Worm (Caenorhabditis elegans) whole organism, L4 larva: ENCODE results near the gene tag-52.

Experiments used
- D1046.2 ChIP-seq: fragments of 200-800 bp; sonication (Bioruptor generic); IDR thresholded peaks from 2 replicates; pipeline ENCODE4 v1.3.6; 2022; ENCODE audit warnings: missing genetic modification characterization, missing compliant biosample characterization
- F10B5.3 ChIP-seq: sonication (generic microtip); optimal IDR thresholded peaks from 2 replicates; lab custom pipeline; 2016; ENCODE audit warnings: mild to moderate bottlenecking, missing genetic modification characterization, missing compliant biosample characterization
- F26F4.8 ChIP-seq: fragments of 200-800 bp; sonication (Bioruptor generic); conservative IDR thresholded peaks from 2 replicates; pipeline ENCODE4 v1.3.6; 2022; ENCODE audit warnings: missing genetic modification characterization, missing compliant biosample characterization
- T26A8.4 ChIP-seq: fragments of 200-800 bp; sonication (Bioruptor generic); IDR thresholded peaks from 2 replicates; pipeline ENCODE4 v1.3.6; 2022; ENCODE audit warnings: missing genetic modification characterization, missing compliant biosample characterization
- Y105C5A.15 ChIP-seq: fragments of 200-800 bp; sonication (Bioruptor generic); IDR thresholded peaks from 2 replicates; pipeline ENCODE4 v1.3.6; 2022; ENCODE audit warnings: missing genetic modification characterization, missing compliant biosample characterization
- ZK337.2 ChIP-seq: fragments of 200-800 bp; sonication (Bioruptor generic); IDR thresholded peaks from 2 replicates; pipeline ENCODE4 v1.3.6; 2022; ENCODE audit warnings: missing genetic modification reagents, missing genetic modification characterization, missing compliant biosample characterization
- aha-1 ChIP-seq: fragments of 150-350 bp; peaks from one replicate; lab custom pipeline; 2014; ENCODE audit warnings: missing biosample characterization, missing genetic modification characterization
- ceh-20 ChIP-seq: fragments of 200-800 bp; sonication (Bioruptor generic); IDR thresholded peaks from 2 replicates; pipeline ENCODE4 v1.3.6; 2022; ENCODE audit warnings: missing genetic modification reagents, missing genetic modification characterization, missing compliant biosample characterization
- ceh-82 ChIP-seq: sonication (generic microtip); optimal IDR thresholded peaks from 2 replicates; lab custom pipeline; 2017; ENCODE audit warnings: missing biosample characterization, missing genetic modification characterization
- ces-1 ChIP-seq: fragments of 150-350 bp; sonication (generic microtip); optimal IDR thresholded peaks from 4 replicates; lab custom pipeline; 2014; ENCODE audit warnings: missing biosample characterization, missing genetic modification reagents, missing genetic modification characterization
- daf-16 ChIP-seq, 3 experiments: sonication (generic microtip); optimal IDR thresholded peaks; 2 replicates each; lab custom pipeline; 2016 to 2017; ENCODE audit warnings: missing genetic modification characterization in 3 of 3, missing genetic modification reagents in 3 of 3, mild to moderate bottlenecking in 2 of 3, missing compliant biosample characterization in 2 of 3, missing biosample characterization in 1 of 3, moderate library complexity in 1 of 3
- dmd-9 ChIP-seq: fragments of 200-800 bp; sonication (Bioruptor generic); IDR thresholded peaks from 2 replicates; pipeline ENCODE4 v1.3.6; 2022; ENCODE audit warnings: missing genetic modification reagents, missing genetic modification characterization, missing compliant biosample characterization
- dve-1 ChIP-seq: sonication (generic microtip); optimal IDR thresholded peaks from 2 replicates; lab custom pipeline; 2017; ENCODE audit warnings: antibody characterized with exemption, mild to moderate bottlenecking, missing genetic modification characterization, missing compliant biosample characterization; ENCODE audit not compliant: insufficient read depth
- hlh-11 ChIP-seq: fragments of 200-800 bp; sonication (Bioruptor generic); optimal IDR thresholded peaks from 2 replicates; lab custom pipeline; 2018; ENCODE audit warnings: mild to moderate bottlenecking, missing genetic modification characterization, missing compliant biosample characterization
- hlh-30 ChIP-seq: sonication (generic microtip); optimal IDR thresholded peaks from 2 replicates; lab custom pipeline; 2017; ENCODE audit warnings: antibody characterized with exemption, mild to moderate bottlenecking, missing genetic modification characterization, missing compliant biosample characterization; ENCODE audit not compliant: insufficient read depth
- hmg-1.1 ChIP-seq: fragments of 200-800 bp; sonication (Bioruptor generic); IDR thresholded peaks from 2 replicates; pipeline ENCODE4 v1.3.6; 2022; ENCODE audit warnings: missing genetic modification reagents, missing genetic modification characterization, missing compliant biosample characterization
- lin-29 ChIP-seq: fragments of 200-800 bp; sonication (Bioruptor generic); IDR thresholded peaks from 2 replicates; pipeline ENCODE4 v1.3.6; 2022; ENCODE audit warnings: missing genetic modification reagents, missing genetic modification characterization, missing compliant biosample characterization
- mdl-1 ChIP-seq, 2 experiments: fragments of 150-350 bp in 1 of 2; sonication (generic microtip) in 1 of 2; optimal IDR thresholded peaks; 2 replicates each; lab custom pipeline; 2014 to 2017; ENCODE audit warnings: missing biosample characterization in 2 of 2, missing genetic modification characterization in 2 of 2
- nhr-10 ChIP-seq: fragments of 150-350 bp; optimal IDR thresholded peaks from 2 replicates; lab custom pipeline; 2014; ENCODE audit warnings: missing biosample characterization, missing genetic modification characterization
- nhr-111 ChIP-seq: fragments of 200-800 bp; sonication (Bioruptor generic); optimal IDR thresholded peaks from 2 replicates; lab custom pipeline; 2018; ENCODE audit warnings: mild to moderate bottlenecking, missing genetic modification characterization, missing compliant biosample characterization
- nhr-48 ChIP-seq: sonication (generic microtip); optimal IDR thresholded peaks from 2 replicates; lab custom pipeline; 2016; ENCODE audit warnings: mild to moderate bottlenecking, missing genetic modification characterization, missing compliant biosample characterization
- nhr-6 ChIP-seq: fragments of 150-350 bp; optimal IDR thresholded peaks from 2 replicates; lab custom pipeline; 2014; ENCODE audit warnings: missing biosample characterization, missing genetic modification characterization
- nhr-77 ChIP-seq: fragments of 150-350 bp; optimal IDR thresholded peaks from 2 replicates; lab custom pipeline; 2014; ENCODE audit warnings: missing biosample characterization, missing genetic modification characterization
- pqm-1 ChIP-seq: sonication (generic microtip); optimal IDR thresholded peaks from 2 replicates; lab custom pipeline; 2017; ENCODE audit warnings: missing biosample characterization, missing genetic modification characterization
- set-16 ChIP-seq: fragments of 200-800 bp; sonication (Bioruptor generic); IDR thresholded peaks from 2 replicates; pipeline ENCODE4 v1.3.6; 2022; ENCODE audit warnings: missing genetic modification reagents, missing genetic modification characterization, missing compliant biosample characterization
- snpc-1.2 ChIP-seq: fragments of 200-800 bp; sonication (Bioruptor generic); IDR thresholded peaks from 2 replicates; pipeline ENCODE4 v1.3.6; 2022; ENCODE audit warnings: missing genetic modification reagents, missing genetic modification characterization, missing compliant biosample characterization
- unc-39 ChIP-seq: sonication (generic microtip); optimal IDR thresholded peaks from 2 replicates; lab custom pipeline; 2017; ENCODE audit warnings: missing biosample characterization, missing genetic modification characterization
- unc-62 ChIP-seq, 3 experiments: fragments of 150-350 bp in 1 of 3; sonication (generic microtip); optimal IDR thresholded peaks in 2 of 3; peaks in 1 of 3; 1 replicate in 1 of 3; 2 replicates in 2 of 3; lab custom pipeline; 2014 to 2017; ENCODE audit warnings: missing biosample characterization in 3 of 3, missing genetic modification characterization in 3 of 3, missing genetic modification reagents in 3 of 3, missing genotype in 1 of 3
- ztf-11 ChIP-seq: fragments of 150-350 bp; optimal IDR thresholded peaks from 2 replicates; lab custom pipeline; 2014; ENCODE audit warnings: missing biosample characterization, missing genetic modification characterization
- ztf-7 ChIP-seq: fragments of 150-350 bp; optimal IDR thresholded peaks from 2 replicates; lab custom pipeline; 2014; ENCODE audit warnings: missing biosample characterization, missing genetic modification characterization

tag-52 gene

DNA sequence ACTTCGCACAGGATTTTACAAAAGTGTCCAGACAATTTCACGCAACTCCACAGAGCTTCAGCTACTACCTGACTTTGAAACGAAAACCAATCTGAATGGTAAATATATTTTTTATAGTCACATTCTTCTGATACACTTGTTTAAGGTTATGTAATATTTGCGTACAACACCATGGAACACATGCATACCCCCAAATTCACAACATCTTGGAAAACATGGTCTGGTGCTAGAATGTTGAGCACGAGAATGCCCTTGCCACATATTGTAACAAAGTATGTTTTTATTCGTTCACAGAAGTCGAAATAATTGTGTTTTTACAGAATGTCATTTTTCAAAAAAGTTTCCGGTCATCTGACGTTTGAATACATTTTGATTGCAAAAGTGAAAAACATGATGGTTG, 37.5 kb upstream of the tag-52 start:
- no peak for TF ChIP-seq lin-29
- no peak for TF ChIP-seq unc-39 (tag; lab: Kevin White, UChicago)
- TF ChIP-seq hlh-11 (tag; lab: Kevin White, UChicago): no peak
- TF ChIP-seq nhr-48: no peak
- TF ChIP-seq unc-62 (GFP tag; optimal IDR thresholded peaks at IDR 0.05 in 1 of 2; lab: Kevin White, UChicago): peak in 1 of 2 experiments; percentile 93
- no peak for TF ChIP-seq unc-62 (tag; optimal IDR thresholded peaks at IDR 0.05; lab: Kevin White, UChicago)
- no peak for TF ChIP-seq T26A8.4 (GFP tag; lab: Robert Waterston, UW)
- no peak for TF ChIP-seq nhr-6 (tag; lab: Kevin White, UChicago)

DNA sequence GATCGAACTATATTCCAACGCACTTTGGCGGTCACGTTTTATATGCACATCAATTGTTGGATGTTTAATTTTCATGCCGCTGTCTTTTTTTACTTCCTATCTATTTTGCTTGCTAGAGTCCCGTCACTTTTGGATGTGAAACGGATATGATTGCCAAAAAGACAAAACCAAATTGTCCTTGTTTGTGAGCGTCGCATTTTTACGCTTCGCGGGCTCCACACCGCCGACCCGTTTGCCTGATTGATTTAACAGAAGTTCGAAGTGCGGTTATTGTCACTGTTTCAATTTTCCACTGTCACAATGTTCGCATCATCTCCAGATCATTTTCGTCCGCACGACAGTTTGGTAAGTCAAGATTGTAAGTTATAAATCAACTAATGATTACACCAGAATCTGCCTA, 36.4 kb upstream of the tag-52 start, which contains the start of gene C01C4.2:
Gene C01C4.2 (plus strand): TSS at position 301 of the 400 bp plus-strand sequence.
- TF ChIP-seq ZK337.2 (GFP tag; lab: Robert Waterston, UW) (no peak), Y105C5A.15 (GFP tag; lab: Robert Waterston, UW) (no peak), nhr-10 (tag; lab: Kevin White, UChicago) (no peak), dmd-9 (GFP tag; lab: Robert Waterston, UW) (0 out of 2 replicates have a peak, but pooled peaks have one; percentile 13)

DNA sequence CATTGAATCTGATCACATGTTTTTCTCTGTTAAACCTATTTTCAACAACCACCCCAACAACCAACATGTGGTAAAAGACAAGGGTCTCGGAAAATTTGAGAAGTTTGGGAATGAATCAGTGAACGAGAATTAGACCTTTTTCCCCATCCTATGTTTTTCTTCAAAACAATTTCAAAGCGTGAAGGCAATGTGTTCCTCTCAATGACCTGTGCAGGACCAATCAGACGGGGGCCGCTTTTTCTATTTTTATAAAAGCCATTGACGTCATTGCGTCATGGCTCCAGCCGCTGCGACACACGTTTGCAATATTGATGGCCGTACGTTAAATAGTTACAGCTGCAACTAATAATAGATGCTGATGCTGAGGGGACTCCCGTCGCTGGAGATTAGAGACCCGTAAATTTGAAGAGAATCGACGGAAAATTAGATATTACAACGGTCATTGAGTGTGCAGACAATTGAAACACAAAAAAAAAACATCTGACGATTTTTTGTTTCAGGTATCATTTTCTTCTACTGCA, 33.3 kb upstream of the tag-52 start:
- TF ChIP-seq hmg-1.1 (GFP tag; lab: Robert Waterston, UW): 0 out of 2 replicates have a peak, but pooled peaks have one; percentile 25
- TF ChIP-seq ztf-11: no peak
- 0 out of 2 replicates have a peak, but pooled peaks have one; percentile 8 for TF ChIP-seq ceh-20 (GFP tag; lab: Robert Waterston, UW)
- peak in 1 of 2 experiments; percentile 89 for TF ChIP-seq unc-62 (GFP tag; optimal IDR thresholded peaks at IDR 0.05 in 1 of 2; lab: Kevin White, UChicago)
- TF ChIP-seq unc-62 (tag; optimal IDR thresholded peaks at IDR 0.05; lab: Kevin White, UChicago): no peak
- peak in 1 of 2 experiments; percentile 76 for TF ChIP-seq daf-16 (GFP tag; optimal IDR thresholded peaks at IDR 0.05; lab: Kevin White, UChicago)
- TF ChIP-seq daf-16 (tag; optimal IDR thresholded peaks at IDR 0.05; lab: Kevin White, UChicago): no peak
- TF ChIP-seq, all 104 proteins: peak for 4

DNA sequence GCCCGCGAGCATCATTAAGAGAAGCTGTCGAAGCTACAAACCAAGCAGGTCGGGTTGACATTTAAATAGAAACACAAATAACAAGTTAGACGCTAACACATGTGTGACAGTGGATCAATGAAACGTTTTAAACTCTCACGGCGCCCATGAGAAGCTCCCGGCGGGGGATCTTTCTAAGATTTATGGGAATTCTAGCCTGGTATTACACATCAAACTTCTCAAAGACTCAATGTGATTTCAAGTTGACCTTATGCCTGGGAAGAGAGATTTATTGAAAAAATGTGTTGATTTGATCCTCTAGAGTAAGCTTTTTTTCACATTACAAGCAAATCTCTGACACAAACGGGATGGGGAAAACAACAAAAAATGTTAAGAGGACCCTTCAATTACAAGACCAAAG, 31.4 kb upstream of the tag-52 start:
- TF ChIP-seq nhr-111 (GFP tag; lab: Kevin White, UChicago) (no peak), nhr-77 (tag; lab: Kevin White, UChicago) (no peak), pqm-1 (tag; lab: Kevin White, UChicago) (no peak), aha-1 (tag; lab: Kevin White, UChicago) (no peak), daf-16 (GFP tag; optimal IDR thresholded peaks at IDR 0.05; lab: Kevin White, UChicago) (peak in 1 of 2 experiments; percentile 55), daf-16 (tag; optimal IDR thresholded peaks at IDR 0.05; lab: Kevin White, UChicago) (no peak)

DNA sequence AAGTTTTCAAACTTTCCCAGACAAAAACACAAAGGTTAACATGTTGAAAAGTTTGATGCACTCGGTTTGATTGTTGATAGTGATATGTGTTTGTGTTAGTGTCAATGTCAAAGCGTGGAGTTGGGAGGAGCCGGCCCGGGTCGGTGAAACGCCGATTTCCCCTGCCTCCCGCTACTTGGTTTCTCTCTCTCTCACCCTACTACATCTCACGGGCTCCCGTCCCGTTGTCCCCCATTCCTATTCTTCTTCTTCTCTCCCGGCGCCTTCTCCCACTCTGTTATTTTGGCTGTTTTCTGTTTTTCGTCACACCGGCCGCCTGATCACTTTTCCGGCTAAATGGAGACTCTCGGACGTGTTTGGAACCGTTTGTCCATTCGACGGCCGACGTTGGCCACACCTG, 28.0 kb upstream of the tag-52 start:
- TF ChIP-seq daf-16 (GFP tag; optimal IDR thresholded peaks at IDR 0.05; lab: Kevin White, UChicago) (peak in 1 of 2 experiments; percentile 64), daf-16 (tag; optimal IDR thresholded peaks at IDR 0.05; lab: Kevin White, UChicago) (no peak), dve-1 (tag; lab: Kevin White, UChicago) (no peak), F10B5.3 (no peak), ztf-7 (tag; lab: Kevin White, UChicago) (no peak), F26F4.8 (no peak), snpc-1.2 (no peak), hlh-30 (no peak), mdl-1 (tag; optimal IDR thresholded peaks at IDR 0.05; lab: Kevin White, UChicago) (no peak), ces-1 (GFP tag; lab: Kevin White, UChicago) (no peak), ceh-82 (tag; lab: Kevin White, UChicago) (no peak), D1046.2 (GFP tag; lab: Robert Waterston, UW) (no peak), set-16 (GFP tag; lab: Robert Waterston, UW) (peak; percentile 58; the same call in 1 of the 2 replicates)
